Fruit fly (Drosophila melanogaster) whole organism, embryonic: ENCODE measurements around the gene CG13917.

Experiments used
- Atf6 ChIP-seq: fragments of 200-800 bp; sonication (Bioruptor generic); IDR thresholded peaks from 2 replicates; pipeline ENCODE4 v1.3.6; 2022; ENCODE audit warnings: missing biosample characterization, missing genetic modification characterization
- CG10366 ChIP-seq: fragments of 200-800 bp; sonication (Bioruptor generic); IDR thresholded peaks from 2 replicates; pipeline ENCODE4 v1.3.6; 2022; ENCODE audit warnings: missing biosample characterization, missing genetic modification characterization
- CG10543 ChIP-seq: fragments of 200-800 bp; sonication (Bioruptor generic); optimal IDR thresholded peaks from 3 replicates; lab custom pipeline; 2017; ENCODE audit warnings: missing biosample characterization, mild to moderate bottlenecking, missing genetic modification characterization, moderate library complexity
- CG12391 ChIP-seq: fragments of 200-800 bp; sonication (Bioruptor generic); optimal IDR thresholded peaks from 3 replicates; lab custom pipeline; 2018; ENCODE audit warnings: missing biosample characterization, mild to moderate bottlenecking, missing genetic modification characterization, moderate library complexity
- CG12659 ChIP-seq: fragments of 200-800 bp; sonication (Bioruptor generic); optimal IDR thresholded peaks from 3 replicates; lab custom pipeline; 2017; ENCODE audit warnings: mild to moderate bottlenecking, missing biosample characterization, missing genetic modification reagents, missing genetic modification characterization
- CG14050 ChIP-seq: fragments of 200-800 bp; sonication (Bioruptor generic); IDR thresholded peaks from 3 replicates; pipeline ENCODE4 v1.3.6; 2022; ENCODE audit warnings: missing biosample characterization, missing genetic modification characterization
- CG15514 ChIP-seq: fragments of 200-800 bp; sonication (Bioruptor generic); optimal IDR thresholded peaks from 3 replicates; lab custom pipeline; 2017; ENCODE audit warnings: missing biosample characterization, missing genetic modification characterization, mild to moderate bottlenecking, moderate library complexity, missing genetic modification reagents
- CG17568 ChIP-seq: fragments of 200-800 bp; sonication (Bioruptor generic); optimal IDR thresholded peaks from 2 replicates; lab custom pipeline; 2018; ENCODE audit warnings: missing biosample characterization, mild to moderate bottlenecking, missing genetic modification characterization, moderate library complexity
- CG18599 ChIP-seq: fragments of 200-800 bp; sonication (Bioruptor generic); optimal IDR thresholded peaks from 3 replicates; lab custom pipeline; 2017; ENCODE audit warnings: missing biosample characterization, missing genetic modification characterization, mild to moderate bottlenecking, moderate library complexity, missing genetic modification reagents
- CG2120 ChIP-seq: fragments of 200-800 bp; sonication (Bioruptor generic); optimal IDR thresholded peaks from 3 replicates; lab custom pipeline; 2016; ENCODE audit warnings: missing biosample characterization, missing genetic modification characterization
- CG32532 ChIP-seq: fragments of 200-800 bp; sonication (Bioruptor generic); IDR thresholded peaks from 2 replicates; pipeline ENCODE4 v1.3.6; 2022; ENCODE audit warnings: missing biosample characterization, missing genetic modification characterization
- CG32772 ChIP-seq: fragments of 200-800 bp; sonication (Bioruptor generic); IDR thresholded peaks from 2 replicates; pipeline ENCODE4 v1.3.6; 2022; ENCODE audit warnings: missing biosample characterization, missing genetic modification characterization
- CG3995 ChIP-seq: fragments of 200-800 bp; sonication (Bioruptor generic); optimal IDR thresholded peaks from 3 replicates; lab custom pipeline; 2016; ENCODE audit warnings: missing biosample characterization, missing genetic modification characterization
- CG6813 ChIP-seq: fragments of 200-800 bp; sonication (Bioruptor generic); optimal IDR thresholded peaks from 2 replicates; lab custom pipeline; 2017; ENCODE audit warnings: missing biosample characterization, missing genetic modification characterization, mild to moderate bottlenecking, moderate library complexity, missing genetic modification reagents
- CG8281 ChIP-seq: fragments of 200-800 bp; sonication (Bioruptor generic); optimal IDR thresholded peaks from 2 replicates; lab custom pipeline; 2018; ENCODE audit warnings: missing biosample characterization, mild to moderate bottlenecking, missing genetic modification characterization, moderate library complexity
- CoRest ChIP-seq: fragments of 200-800 bp; sonication (Bioruptor generic); optimal IDR thresholded peaks from 3 replicates; lab custom pipeline; 2018; ENCODE audit warnings: missing biosample characterization, mild to moderate bottlenecking, missing genetic modification characterization, moderate library complexity
- Hmr ChIP-seq: fragments of 200-800 bp; sonication (Bioruptor generic); optimal IDR thresholded peaks from 3 replicates; lab custom pipeline; 2017; ENCODE audit warnings: mild to moderate bottlenecking, missing biosample characterization, missing genetic modification reagents, missing genetic modification characterization
- Hr51 ChIP-seq, 2 experiments: fragments of 200-800 bp; sonication (Bioruptor generic); optimal IDR thresholded peaks; 2 replicates in 1 of 2; 3 replicates in 1 of 2; lab custom pipeline; 2016 to 2018; ENCODE audit warnings: missing biosample characterization in 2 of 2, missing genetic modification characterization in 2 of 2, mild to moderate bottlenecking in 1 of 2, moderate library complexity in 1 of 2
- Jarid2 ChIP-seq: fragments of 200-800 bp; sonication (Bioruptor generic); optimal IDR thresholded peaks from 3 replicates; lab custom pipeline; 2017; ENCODE audit warnings: mild to moderate bottlenecking, missing biosample characterization, missing genetic modification reagents, missing genetic modification characterization
- Kr ChIP-seq: fragments of 200-800 bp; sonication (Bioruptor generic); optimal IDR thresholded peaks from 2 replicates; lab custom pipeline; 2017; ENCODE audit warnings: missing biosample characterization, mild to moderate bottlenecking, missing genetic modification characterization
- Lpt ChIP-seq: fragments of >200 bp; optimal IDR thresholded peaks from 2 replicates; lab custom pipeline; 2018; ENCODE audit warnings: missing biosample characterization, missing genetic modification characterization
- MTF-1 ChIP-seq: fragments of 200-800 bp; sonication (Bioruptor generic); optimal IDR thresholded peaks from 2 replicates; lab custom pipeline; 2018; ENCODE audit warnings: missing biosample characterization, mild to moderate bottlenecking, missing genetic modification characterization, borderline replicate concordance
- Mrtf ChIP-seq: fragments of 200-800 bp; sonication (Bioruptor generic); IDR thresholded peaks from 3 replicates; pipeline ENCODE4 v1.3.6; 2022; ENCODE audit warnings: missing biosample characterization, missing genetic modification characterization
- Nf-YC ChIP-seq: fragments of 200-800 bp; optimal IDR thresholded peaks from 3 replicates; lab custom pipeline; 2019; ENCODE audit warnings: missing biosample characterization, mild to moderate bottlenecking, missing genetic modification characterization, moderate library complexity
- Optix ChIP-seq: fragments of 200-800 bp; sonication (Bioruptor generic); IDR thresholded peaks from 3 replicates; pipeline ENCODE4 v1.3.6; 2022; ENCODE audit warnings: missing biosample characterization, missing genetic modification characterization
- Six4 ChIP-seq: fragments of 200-800 bp; sonication (Bioruptor generic); optimal IDR thresholded peaks from 2 replicates; lab custom pipeline; 2016; ENCODE audit warnings: missing biosample characterization, missing genetic modification characterization
- az2 ChIP-seq: fragments of 200-800 bp; sonication (Bioruptor generic); optimal IDR thresholded peaks from 3 replicates; lab custom pipeline; 2016; ENCODE audit warnings: missing biosample characterization, missing genetic modification characterization
- btn ChIP-seq: fragments of 200-800 bp; sonication (Bioruptor generic); optimal IDR thresholded peaks from 2 replicates; lab custom pipeline; 2016; ENCODE audit warnings: missing biosample characterization, missing genetic modification characterization
- cg ChIP-seq: fragments of 200-800 bp; sonication (Bioruptor generic); optimal IDR thresholded peaks from 3 replicates; lab custom pipeline; 2019; ENCODE audit warnings: missing biosample characterization, mild to moderate bottlenecking, missing genetic modification characterization, moderate library complexity
- ci ChIP-seq: fragments of 200-800 bp; sonication (Bioruptor generic); IDR thresholded peaks from 3 replicates; pipeline ENCODE4 v1.3.6; 2022; ENCODE audit warnings: missing biosample characterization, missing genetic modification characterization
- disco-r ChIP-seq: fragments of 200-800 bp; sonication (Bioruptor generic); optimal IDR thresholded peaks from 2 replicates; lab custom pipeline; 2016; ENCODE audit warnings: missing biosample characterization, missing genetic modification characterization
- esg ChIP-seq: fragments of 200-800 bp; sonication (Bioruptor generic); conservative IDR thresholded peaks from 2 replicates; pipeline ENCODE4 v1.3.6; 2022; ENCODE audit warnings: missing biosample characterization, missing genetic modification characterization
- exex ChIP-seq: fragments of 200-800 bp; sonication (Bioruptor generic); optimal IDR thresholded peaks from 4 replicates; lab custom pipeline; 2018; ENCODE audit warnings: missing biosample characterization, mild to moderate bottlenecking, missing genetic modification characterization, moderate library complexity
- fd102C ChIP-seq: fragments of 200-800 bp; sonication (Bioruptor generic); optimal IDR thresholded peaks from 2 replicates; lab custom pipeline; 2018; ENCODE audit warnings: missing biosample characterization, mild to moderate bottlenecking, missing genetic modification characterization, moderate library complexity
- ken ChIP-seq: fragments of 200-800 bp; sonication (Bioruptor generic); IDR thresholded peaks from 3 replicates; pipeline ENCODE4 v1.3.6; 2022; ENCODE audit warnings: missing biosample characterization, missing genetic modification characterization
- knrl ChIP-seq: fragments of 200-800 bp; sonication (Bioruptor generic); IDR thresholded peaks from 3 replicates; pipeline ENCODE4 v1.3.6; 2022; ENCODE audit warnings: missing biosample characterization, missing genetic modification characterization; ENCODE audit not compliant: partially characterized antibody
- nerfin-1 ChIP-seq: fragments of 200-800 bp; sonication (Bioruptor generic); optimal IDR thresholded peaks from 3 replicates; lab custom pipeline; 2019; ENCODE audit warnings: missing biosample characterization, mild to moderate bottlenecking, missing genetic modification characterization, moderate library complexity
- pum ChIP-seq: fragments of 200-800 bp; sonication (Bioruptor generic); optimal IDR thresholded peaks from 2 replicates; lab custom pipeline; 2016; ENCODE audit warnings: missing biosample characterization, missing genetic modification characterization
- pzg ChIP-seq: fragments of 200-800 bp; sonication (Bioruptor generic); optimal IDR thresholded peaks from 3 replicates; lab custom pipeline; 2018; ENCODE audit warnings: missing biosample characterization, mild to moderate bottlenecking, missing genetic modification characterization, moderate library complexity
- repo ChIP-seq: fragments of 200-800 bp; sonication (Bioruptor generic); optimal IDR thresholded peaks from 2 replicates; lab custom pipeline; 2016; ENCODE audit warnings: missing biosample characterization, missing genetic modification characterization
- scrt ChIP-seq: fragments of 200-800 bp; sonication (Bioruptor generic); optimal IDR thresholded peaks from 2 replicates; lab custom pipeline; 2018; ENCODE audit warnings: missing biosample characterization, mild to moderate bottlenecking, missing genetic modification characterization, moderate library complexity
- sd ChIP-seq: fragments of 200-800 bp; sonication (Bioruptor generic); optimal IDR thresholded peaks from 3 replicates; lab custom pipeline; 2018; ENCODE audit warnings: missing biosample characterization, mild to moderate bottlenecking, missing genetic modification characterization, moderate library complexity
- seq ChIP-seq: fragments of 200-800 bp; sonication (Bioruptor generic); IDR thresholded peaks from 2 replicates; pipeline ENCODE4 v1.3.6; 2022; ENCODE audit warnings: missing biosample characterization, missing genetic modification characterization
- slbo ChIP-seq: fragments of 200-800 bp; sonication (Bioruptor generic); IDR thresholded peaks from 2 replicates; pipeline ENCODE4 v1.3.6; 2022; ENCODE audit warnings: missing biosample characterization, missing genetic modification characterization
- vvl ChIP-seq: fragments of 200-800 bp; sonication (Bioruptor generic); IDR thresholded peaks from 2 replicates; pipeline ENCODE4 v1.3.6; 2022; ENCODE audit warnings: missing biosample characterization, missing genetic modification characterization
- z ChIP-seq: fragments of 200-800 bp; sonication (Bioruptor generic); IDR thresholded peaks from 3 replicates; pipeline ENCODE4 v1.3.6; 2022; ENCODE audit warnings: missing biosample characterization, missing genetic modification characterization

The CG13917 gene

DNA sequence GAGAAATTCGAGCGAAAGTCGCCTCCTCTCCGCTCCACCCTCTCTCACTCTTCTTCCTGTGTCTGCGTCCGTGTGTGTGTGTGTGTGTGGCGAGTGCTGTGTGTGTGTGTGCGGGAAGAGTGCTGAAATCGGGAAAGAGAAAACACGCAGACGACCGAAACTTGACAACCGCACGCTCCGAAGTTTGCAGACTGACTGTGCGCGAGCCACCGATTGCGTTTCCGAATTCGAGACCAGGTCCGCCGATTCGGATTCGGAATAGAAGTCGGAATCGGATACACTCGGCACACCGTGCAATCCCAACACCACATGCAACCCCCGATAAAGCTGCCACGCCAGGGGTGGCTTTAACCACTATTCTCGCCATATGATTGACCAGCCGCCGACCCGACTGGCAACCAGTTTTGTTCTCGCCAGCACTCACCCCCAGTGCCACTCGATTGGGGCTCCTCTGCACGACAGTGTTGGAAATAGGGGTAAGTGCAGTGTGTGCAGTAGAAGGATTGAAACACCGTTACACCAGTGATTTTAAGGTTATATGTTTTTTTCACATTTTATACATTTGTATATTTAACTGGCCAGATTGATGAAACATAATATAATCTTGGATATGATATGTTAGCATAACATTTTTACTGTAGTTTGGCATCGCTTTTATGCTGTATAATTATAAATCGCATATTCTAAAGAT lies 51.8 kb downstream of the CG13917 start, which contains the start of gene CG13928 (continued):
- peak; percentile 10 for TF ChIP-seq CG2120 (GFP tag; lab: Kevin White, UChicago)
- TF ChIP-seq z (GFP tag; lab: Robert Waterston, UW) = peak; percentile 60; the same call in 1 of the 3 replicates
- TF ChIP-seq nerfin-1 (tag; lab: Kevin White, UChicago) = peak; percentile 21
- peak; percentile 60 for TF ChIP-seq CG3995 (GFP tag; lab: Kevin White, UChicago)
- TF ChIP-seq Kr (GFP tag; lab: Kevin White, UChicago) = peak; percentile 44
- TF ChIP-seq Optix = no peak
- peak; percentile 77 for TF ChIP-seq cg (GFP tag; lab: Kevin White, UChicago)
- TF ChIP-seq CG15514 (GFP tag; lab: Kevin White, UChicago) = peak; percentile 21
- 0 out of 2 replicates have a peak, but pooled peaks have one; percentile 18 for TF ChIP-seq vvl (GFP tag; lab: Robert Waterston, UW)
- TF ChIP-seq CG10543 = peak; percentile 19
- peak; percentile 66 for TF ChIP-seq Jarid2 (GFP tag; lab: Kevin White, UChicago)
- TF ChIP-seq MTF-1 = no peak
- peak; percentile 22 for TF ChIP-seq Nf-YC
- peak; percentile 75; the same call in 1 of the 2 replicates for TF ChIP-seq seq (GFP tag; lab: Robert Waterston, UW)
- peak; percentile 21 for TF ChIP-seq pzg (GFP tag; lab: Kevin White, UChicago)
- 0 out of 3 replicates have a peak, but pooled peaks have one; percentile 11 for TF ChIP-seq knrl (GFP tag; lab: Robert Waterston, UW)
- no peak for TF ChIP-seq Lpt (GFP tag; lab: Kevin White, UChicago)
- 0 out of 2 replicates have a peak, but pooled peaks have one; percentile 5 for TF ChIP-seq Atf6 (GFP tag; lab: Robert Waterston, UW)
- no peak for TF ChIP-seq CG17568 (GFP tag; lab: Kevin White, UChicago)
- TF ChIP-seq exex (tag; lab: Kevin White, UChicago) = no peak

dm6 chr3L:1629064-1629777 lies 52.7 kb downstream of the CG13917 start, which contains the start of gene GC:
Gene GC (minus strand): TSS chr3L:1629301.
- TF ChIP-seq CG10366 (GFP tag; lab: Robert Waterston, UW) = peak; percentile 24
- TF ChIP-seq fd102C (GFP tag; lab: Kevin White, UChicago) = no peak
- no peak for TF ChIP-seq btn (GFP tag; lab: Kevin White, UChicago)
- TF ChIP-seq esg (GFP tag; lab: Robert Waterston, UW) = peak; percentile 32; the same call in 1 of the 2 replicates
- TF ChIP-seq disco-r (GFP tag; lab: Kevin White, UChicago) = no peak
- TF ChIP-seq CoRest = peak; percentile 5
- TF ChIP-seq CG15514 (GFP tag; lab: Kevin White, UChicago) = peak; percentile 5
- TF ChIP-seq scrt (GFP tag; lab: Kevin White, UChicago) = peak; percentile 97
- TF ChIP-seq Six4 = no peak
- TF ChIP-seq az2 (GFP tag; lab: Kevin White, UChicago) = no peak
- TF ChIP-seq CG32532 (GFP tag; lab: Robert Waterston, UW) = no peak
- TF ChIP-seq ken (GFP tag; lab: Robert Waterston, UW) = 0 out of 3 replicates have a peak, but pooled peaks have one; percentile 22
- TF ChIP-seq repo (GFP tag; lab: Kevin White, UChicago) = no peak
- TF ChIP-seq Atf6 (GFP tag; lab: Robert Waterston, UW) = 0 out of 2 replicates have a peak, but pooled peaks have one; percentile 35
- peak; percentile 26 for TF ChIP-seq CG18599
- peak; percentile 39; the same call in 1 of the 3 replicates for TF ChIP-seq ci (GFP tag; lab: Robert Waterston, UW)
- peak; percentile 47; the same call in 1 of the 2 replicates for TF ChIP-seq CG32772 (GFP tag; lab: Robert Waterston, UW)
- no peak for TF ChIP-seq sd (tag; lab: Kevin White, UChicago)
- no peak for TF ChIP-seq CG6813
- TF ChIP-seq pum (GFP tag; lab: Kevin White, UChicago) = no peak
- peak in 1 of 2 experiments; percentile 15 for TF ChIP-seq Hr51 (GFP tag; optimal IDR thresholded peaks at IDR 0.05; lab: Kevin White, UChicago)
- peak; percentile 56 for TF ChIP-seq slbo (GFP tag; lab: Robert Waterston, UW)
- TF ChIP-seq Hmr = peak; percentile 49
- no peak for TF ChIP-seq CG8281 (tag; lab: Kevin White, UChicago)
- TF ChIP-seq Mrtf (GFP tag; lab: Robert Waterston, UW) = 0 out of 3 replicates have a peak, but pooled peaks have one; percentile 21
- peak; percentile 4 for TF ChIP-seq CG12391
- TF ChIP-seq CG14050 (GFP tag; lab: Robert Waterston, UW) = no peak
- TF ChIP-seq CG12659 (GFP tag; lab: Kevin White, UChicago) = peak; percentile 17
